Worm (Caenorhabditis elegans) whole organism, midembryonic: Measurements from ENCODE around the gene C26E6.1.

Experiments used
- T22C8.4 ChIP-seq: fragments of 200-800 bp; sonication (Bioruptor generic); IDR thresholded peaks from 2 replicates; pipeline ENCODE4 v1.3.6; 2022; ENCODE audit warnings: missing genetic modification characterization, missing compliant biosample characterization
- cog-1 ChIP-seq: sonication (generic microtip); optimal IDR thresholded peaks from 2 replicates; lab custom pipeline; 2016; ENCODE audit warnings: missing genetic modification characterization, missing compliant biosample characterization
- flt-1 ChIP-seq: fragments of 200-800 bp; sonication (Bioruptor generic); IDR thresholded peaks from 2 replicates; pipeline ENCODE4 v1.3.6; 2022; ENCODE audit warnings: missing genetic modification characterization, missing compliant biosample characterization
- klf-2 ChIP-seq: fragments of 200-800 bp; sonication (Bioruptor generic); conservative IDR thresholded peaks from 2 replicates; pipeline ENCODE4 v1.3.6; 2022; ENCODE audit warnings: missing genetic modification reagents, missing genetic modification characterization, missing compliant biosample characterization
- med-1 ChIP-seq: sonication (generic microtip); optimal IDR thresholded peaks from 2 replicates; lab custom pipeline; 2017; ENCODE audit warnings: missing genetic modification characterization, mild to moderate bottlenecking, missing compliant biosample characterization, antibody characterized with exemption, missing genetic modification reagents; ENCODE audit not compliant: insufficient read depth
- ref-1 ChIP-seq: fragments of 200-800 bp; sonication (Bioruptor generic); conservative IDR thresholded peaks from 2 replicates; pipeline ENCODE4 v1.3.6; 2022; ENCODE audit warnings: missing genetic modification reagents, missing genetic modification characterization, missing compliant biosample characterization
- tab-1 ChIP-seq: fragments of 200-800 bp; sonication (Bioruptor generic); IDR thresholded peaks from 2 replicates; pipeline ENCODE4 v1.3.6; 2022; ENCODE audit warnings: missing genetic modification characterization, missing compliant biosample characterization
- ztf-23 ChIP-seq: fragments of 200-800 bp; sonication (Bioruptor generic); IDR thresholded peaks from 2 replicates; pipeline ENCODE4 v1.3.6; 2022; ENCODE audit warnings: missing genetic modification reagents, missing genetic modification characterization, missing compliant biosample characterization
- ztf-29 ChIP-seq: fragments of 200-800 bp; sonication (Bioruptor generic); IDR thresholded peaks from 2 replicates; pipeline ENCODE4 v1.3.6; 2022; ENCODE audit warnings: missing genetic modification reagents, missing genetic modification characterization, missing compliant biosample characterization

Gene C26E6.1

DNA sequence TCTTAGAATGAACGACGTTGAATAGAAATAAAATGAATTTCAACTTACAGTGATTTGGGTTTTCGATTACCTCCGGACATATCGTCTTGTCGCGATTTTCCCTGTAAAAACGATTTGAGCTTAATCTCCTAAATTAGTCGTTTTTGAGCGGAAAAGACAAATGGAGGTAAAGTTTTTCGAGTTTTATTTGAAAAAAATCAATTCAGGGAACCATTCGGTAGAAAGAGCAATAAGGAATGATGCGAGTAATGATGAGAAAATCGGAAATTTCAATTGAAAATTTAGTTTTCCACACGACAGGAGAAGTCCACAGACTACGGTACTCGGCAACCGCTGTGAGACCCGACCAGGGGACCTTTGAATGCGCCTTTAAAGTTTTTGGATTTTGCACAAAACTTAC, 45.6 kb downstream of the C26E6.1 start, which contains the start of gene R144.10:
R144.10 (minus strand) TSS at position 101 of the 400 bp plus-strand sequence.
- TF ChIP-seq flt-1 (GFP tag; lab: Robert Waterston, UW) (no peak), T22C8.4 (no peak), klf-2 (GFP tag; lab: Robert Waterston, UW) (no peak), ztf-23 (GFP tag; lab: Robert Waterston, UW) (no peak), cog-1 (tag; lab: Kevin White, UChicago) (no peak), ztf-29 (no peak), med-1 (GFP tag; lab: Kevin White, UChicago) (no peak), tab-1 (no peak), ref-1 (GFP tag; lab: Robert Waterston, UW) (no peak)

DNA sequence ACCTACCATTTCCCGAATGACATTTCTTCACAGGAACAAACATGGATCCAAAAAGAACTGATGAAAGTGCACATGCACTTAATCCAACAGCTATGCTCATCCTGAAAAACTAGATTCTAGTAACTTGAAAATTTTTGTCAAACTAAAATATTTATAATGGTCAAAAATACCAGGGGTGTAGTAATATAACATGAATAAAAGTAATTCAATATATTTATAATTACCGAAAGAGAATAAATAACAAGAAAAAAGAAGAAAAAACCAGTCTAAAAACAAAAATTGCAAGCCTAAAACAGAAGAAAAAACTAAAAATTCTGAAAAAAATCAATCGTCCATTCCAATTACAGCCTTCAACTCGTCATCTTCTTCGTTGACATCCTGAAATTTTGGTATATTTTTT, 48.0 kb downstream of the C26E6.1 start, which contains the start of gene R144.6:
R144.6 (minus strand) TSS at position 101 of the 400 bp plus-strand sequence.
- TF ChIP-seq ztf-23 (GFP tag; lab: Robert Waterston, UW), result no peak
- TF ChIP-seq ztf-29, result no peak
- no peak for TF ChIP-seq flt-1 (GFP tag; lab: Robert Waterston, UW)
- no peak for TF ChIP-seq cog-1 (tag; lab: Kevin White, UChicago)
- no peak for TF ChIP-seq klf-2 (GFP tag; lab: Robert Waterston, UW)
- no peak for TF ChIP-seq tab-1
- no peak for TF ChIP-seq med-1 (GFP tag; lab: Kevin White, UChicago)

DNA sequence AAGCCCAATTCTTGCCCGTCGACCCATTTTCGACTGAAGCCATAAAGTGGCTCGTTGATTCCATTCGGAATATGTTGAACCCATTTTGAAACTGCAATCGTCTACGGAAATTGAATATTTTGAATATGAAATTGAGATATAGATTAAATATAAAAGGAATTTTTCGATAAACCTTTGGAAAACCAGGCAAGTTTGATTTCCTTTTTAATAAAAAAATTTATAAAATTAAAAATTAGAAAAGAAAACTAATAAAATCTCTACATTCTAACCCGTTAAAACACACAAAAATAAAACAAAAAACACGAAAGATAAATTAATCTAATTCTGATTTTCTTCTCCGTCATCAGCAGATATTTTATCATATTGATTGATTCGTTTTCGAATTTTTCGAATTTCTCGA, 50.2 kb downstream of the C26E6.1 start, which contains the start of gene R144.12:
R144.12 (minus strand) TSS at position 101 of the 400 bp plus-strand sequence.
- TF ChIP-seq ref-1 (GFP tag; lab: Robert Waterston, UW) (no peak), cog-1 (tag; lab: Kevin White, UChicago) (no peak), flt-1 (GFP tag; lab: Robert Waterston, UW) (no peak), ztf-23 (GFP tag; lab: Robert Waterston, UW) (no peak), klf-2 (GFP tag; lab: Robert Waterston, UW) (no peak), tab-1 (no peak), med-1 (GFP tag; lab: Kevin White, UChicago) (no peak), ztf-29 (no peak), T22C8.4 (no peak)
